Fruit fly (Drosophila melanogaster) whole organism: Measurements from ENCODE around the gene CG34307.

Experiments used
- pan ChIP-seq: fragments of >200 bp; optimal IDR thresholded peaks from 2 replicates; lab custom pipeline; 2017
- usp ChIP-seq: fragments of >200 bp; optimal IDR thresholded peaks from 2 replicates; lab custom pipeline; 2017; ENCODE audit warnings: missing biosample characterization, missing genetic modification characterization, mixed read lengths

DNA sequence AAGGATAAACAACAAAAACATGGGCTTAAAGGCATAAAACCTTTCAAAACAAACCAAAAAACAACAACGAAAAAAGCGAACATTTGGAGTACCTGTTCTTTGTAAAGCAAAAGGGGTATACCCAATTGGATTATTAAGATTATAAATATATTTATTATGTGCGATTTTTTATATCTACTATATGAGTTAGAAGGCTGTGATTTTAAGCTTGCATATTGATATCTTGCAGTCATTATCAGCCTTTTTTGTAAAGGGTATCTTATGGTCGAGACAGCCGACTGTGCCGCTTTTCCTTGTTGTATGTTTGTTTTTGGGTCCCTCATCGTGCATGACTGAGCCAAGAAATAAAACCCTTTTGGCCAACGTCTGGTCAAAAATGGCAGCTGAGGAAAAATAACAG, 24.7 kb upstream of the CG34307 start:
- TF ChIP-seq usp (GFP tag; lab: Kevin White, UChicago), result no peak
- TF ChIP-seq pan (lab: Kevin White, UChicago), result peak; percentile 63
